Worm (Caenorhabditis elegans) whole organism, L4/young adult: ENCODE data around the gene ZK354.6.

Source experiments
- W03F9.2 ChIP-seq: fragments of 150-350 bp; optimal IDR thresholded peaks from 2 replicates; lab custom pipeline; 2014; ENCODE audit warnings: missing biosample characterization, missing genetic modification characterization
- him-1 ChIP-seq: sonication (generic microtip); optimal IDR thresholded peaks from 2 replicates; lab custom pipeline; 2016; ENCODE audit warnings: missing genotype, missing genetic modification reagents, missing genetic modification characterization, missing compliant biosample characterization

DNA sequence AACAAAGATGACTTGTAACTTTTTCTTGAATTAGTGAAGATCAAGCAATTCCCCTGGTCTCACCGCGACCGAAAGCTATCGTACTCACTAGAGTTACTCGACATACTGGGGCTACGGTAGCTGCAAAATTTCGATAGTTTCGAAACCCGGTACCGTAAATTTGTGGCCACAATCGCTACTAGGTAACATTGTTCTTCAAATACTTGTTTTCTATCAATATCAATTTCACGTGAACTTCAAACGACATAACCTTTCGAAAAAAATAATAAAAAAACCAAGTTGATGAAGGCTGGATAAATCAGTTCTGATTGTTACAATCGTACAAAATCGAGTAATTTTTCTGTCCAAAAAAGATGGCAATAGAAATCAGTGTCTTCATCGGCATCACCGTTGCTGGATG, 24.8 kb downstream of the ZK354.6 start, which contains the start of gene F36H12.3:
- no peak for TF ChIP-seq him-1 (tag; lab: Kevin White, UChicago)
- no peak for TF ChIP-seq W03F9.2 (tag; lab: Kevin White, UChicago)
